Worm (Caenorhabditis elegans) whole organism, L1 larva: ENCODE results near the gene crn-7.

ENCODE experiments used
- F16B12.6 ChIP-seq: fragments of 150-350 bp; optimal IDR thresholded peaks from 2 replicates; lab custom pipeline; 2014; ENCODE audit warnings: missing biosample characterization, missing genetic modification characterization
- aly-2 ChIP-seq: fragments of 150-350 bp; optimal IDR thresholded peaks from 2 replicates; lab custom pipeline; 2014; ENCODE audit warnings: missing biosample characterization, missing genetic modification characterization
- ceh-82 ChIP-seq, 3 experiments: fragments of 150-350 bp in 1 of 3; sonication (generic microtip) in 2 of 3; optimal IDR thresholded peaks; 2 replicates each; lab custom pipeline; 2014 to 2017; ENCODE audit warnings: missing biosample characterization in 3 of 3, missing genetic modification characterization in 3 of 3
- dpl-1 ChIP-seq, 3 experiments: fragments of 150-350 bp in 2 of 3; sonication (generic microtip) in 1 of 3; optimal IDR thresholded peaks; 2 replicates each; lab custom pipeline; 2014 to 2017; ENCODE audit warnings: missing biosample characterization in 3 of 3, missing genetic modification characterization in 3 of 3, missing genetic modification reagents in 3 of 3
- elt-2 ChIP-seq: sonication (generic microtip); optimal IDR thresholded peaks from 2 replicates; lab custom pipeline; 2016; ENCODE audit warnings: missing genetic modification characterization, mild to moderate bottlenecking, inconsistent platforms, missing compliant biosample characterization, missing genetic modification reagents
- elt-3 ChIP-seq, 6 experiments: fragments of 150-350 bp in 1 of 6; sonication (generic microtip); optimal IDR thresholded peaks; 2 replicates each; lab custom pipeline; 2017 to 2018; ENCODE audit warnings: missing biosample characterization in 6 of 6, missing genetic modification characterization in 6 of 6, inconsistent platforms in 1 of 6
- lin-14 ChIP-seq: fragments of 200-800 bp; sonication (Bioruptor generic); optimal IDR thresholded peaks from 2 replicates; lab custom pipeline; 2018; ENCODE audit warnings: mild to moderate bottlenecking, missing genetic modification characterization, moderate library complexity, missing compliant biosample characterization
- lin-39 ChIP-seq: fragments of 150-350 bp; optimal IDR thresholded peaks from 2 replicates; lab custom pipeline; 2014; ENCODE audit warnings: missing biosample characterization, missing genetic modification reagents, missing genetic modification characterization
- nhr-11 ChIP-seq: fragments of 150-350 bp; optimal IDR thresholded peaks from 2 replicates; lab custom pipeline; 2014; ENCODE audit warnings: missing biosample characterization, missing genetic modification characterization
- nhr-12 ChIP-seq: sonication (generic microtip); optimal IDR thresholded peaks from 2 replicates; lab custom pipeline; 2017; ENCODE audit warnings: missing biosample characterization, missing genetic modification characterization
- ztf-11 ChIP-seq, 2 experiments: sonication (generic microtip); optimal IDR thresholded peaks; 2 replicates each; lab custom pipeline; 2016 to 2017; ENCODE audit warnings: missing genetic modification characterization in 2 of 2, missing biosample characterization in 1 of 2, missing compliant biosample characterization in 1 of 2

ce11 chrIII:8293260-8293659 lies 24.9 kb downstream of the crn-7 start:
- no peak for TF ChIP-seq ztf-11 (tag; optimal IDR thresholded peaks at IDR 0.05; lab: Kevin White, UChicago)
- TF ChIP-seq elt-2 (tag; lab: Kevin White, UChicago), result no peak
- TF ChIP-seq lin-14 (GFP tag; lab: Kevin White, UChicago), result no peak
- no peak for TF ChIP-seq nhr-11
- no peak for TF ChIP-seq dpl-1 (GFP tag; optimal IDR thresholded peaks at IDR 0.05; lab: Kevin White, UChicago)
- no peak for TF ChIP-seq nhr-12 (tag; lab: Kevin White, UChicago)
- TF ChIP-seq ceh-82 (tag; optimal IDR thresholded peaks at IDR 0.05; lab: Kevin White, UChicago), result no peak
- TF ChIP-seq elt-3 (tag; optimal IDR thresholded peaks at IDR 0.05; lab: Kevin White, UChicago), result no peak
- no peak for TF ChIP-seq lin-39
- no peak for TF ChIP-seq F16B12.6 (tag; lab: Kevin White, UChicago)
- TF ChIP-seq aly-2 (tag; lab: Kevin White, UChicago), result no peak
